Fruit fly (Drosophila melanogaster): Measurements from ENCODE around the gene TwdlY.

The TwdlY gene

dm6 chrX:16774201-16775061, 39.7 kb downstream of the TwdlY start (continued):
- TF ChIP-seq Atf3 (GFP tag; optimal IDR thresholded peaks at IDR 0.05) (no peak), sens (GFP tag) (peak; percentile 67), Med (GFP tag) (no peak), dati (GFP tag; IDR thresholded peaks at IDR 0.05) (no peak), CG8388 (GFP tag; optimal IDR thresholded peaks at IDR 0.05) (peak; percentile 97), abd-A (tag; optimal IDR thresholded peaks at IDR 0.05) (no peak), CG2120 (GFP tag; optimal IDR thresholded peaks at IDR 0.05) (no peak), stwl (tag; optimal IDR thresholded peaks at IDR 0.05) (no peak), otp (GFP tag; IDR thresholded peaks at IDR 0.05) (no peak), Mrtf (GFP tag; IDR thresholded peaks at IDR 0.05) (no peak), az2 (GFP tag; optimal IDR thresholded peaks at IDR 0.05) (no peak), ci (GFP tag; IDR thresholded peaks at IDR 0.05) (no peak), dmrt11E (tag; optimal IDR thresholded peaks at IDR 0.05) (peak; percentile 14), fd96Cb (tag; optimal IDR thresholded peaks at IDR 0.05) (no peak), ham (GFP tag; IDR thresholded peaks at IDR 0.05) (no peak), disco-r (GFP tag; optimal IDR thresholded peaks at IDR 0.05) (no peak), CG10654 (GFP tag; optimal IDR thresholded peaks at IDR 0.05) (no peak), CG4820 (GFP tag; optimal IDR thresholded peaks at IDR 0.05) (no peak), CG7372 (GFP tag; IDR thresholded peaks at IDR 0.05) (no peak), al (GFP tag; IDR thresholded peaks at IDR 0.05) (no peak), unc-4 (GFP tag; IDR thresholded peaks at IDR 0.05; ENCODE audit: partially characterized antibody) (no peak), Mes4 (GFP tag; optimal IDR thresholded peaks at IDR 0.05) (no peak), lola (GFP tag; optimal IDR thresholded peaks at IDR 0.05) (peak in 1 of 3 experiments; percentile 1), HHEX (GFP tag; optimal IDR thresholded peaks at IDR 0.05) (no peak)

dm6 chrX:16775083-16775482, 40.3 kb downstream of the TwdlY start:
- TF ChIP-seq dm (GFP tag; optimal IDR thresholded peaks at IDR 0.05) (no peak), HLH4C (GFP tag; IDR thresholded peaks at IDR 0.05; ENCODE audit: partially characterized antibody) (no peak), CG10267 (tag; optimal IDR thresholded peaks at IDR 0.05) (no peak), CG14965 (GFP tag; optimal IDR thresholded peaks at IDR 0.05; ENCODE audit: borderline replicate concordance) (no peak), crol (GFP tag; IDR thresholded peaks at IDR 0.05) (0 out of 2 replicates have a peak, but pooled peaks have one; percentile 33), CG4617 (GFP tag; optimal IDR thresholded peaks at IDR 0.05; ENCODE audit: borderline replicate concordance) (no peak), Hr78 (GFP tag; optimal IDR thresholded peaks at IDR 0.05) (no peak), Aef1 (GFP tag; IDR thresholded peaks at IDR 0.05) (no peak), Sox100B (GFP tag; optimal IDR thresholded peaks at IDR 0.05) (no peak), CG12769 (tag; optimal IDR thresholded peaks at IDR 0.05) (no peak), twi (tag; optimal IDR thresholded peaks at IDR 0.05) (peak; percentile 94), org-1 (GFP tag; optimal IDR thresholded peaks at IDR 0.05) (no peak), CG11695 (GFP tag; IDR thresholded peaks at IDR 0.05) (no peak), kni (GFP tag; optimal IDR thresholded peaks at IDR 0.05) (peak; percentile 59), Dll (GFP tag; IDR thresholded peaks at IDR 0.05; ENCODE audit: partially characterized antibody) (0 out of 4 replicates have a peak, but pooled peaks have one; percentile 12), CG15601 (tag; optimal IDR thresholded peaks at IDR 0.05) (peak; percentile 23), sna (GFP tag; IDR thresholded peaks at IDR 0.05; ENCODE audit: partially characterized antibody) (no peak), pb (GFP tag; optimal IDR thresholded peaks at IDR 0.05) (no peak), CG4730 (GFP tag; IDR thresholded peaks at IDR 0.05) (no peak), luna (GFP tag; optimal IDR thresholded peaks at IDR 0.05) (no peak), bigmax (GFP tag; optimal IDR thresholded peaks at IDR 0.05) (no peak), pzg (GFP tag; optimal IDR thresholded peaks at IDR 0.05) (no peak), tio (GFP tag; optimal IDR thresholded peaks at IDR 0.05) (no peak), tna (GFP tag; IDR thresholded peaks at IDR 0.05; ENCODE audit: partially characterized antibody) (no peak), esg (GFP tag; conservative IDR thresholded peaks at IDR 0.05) (no peak), Deaf1 (tag; optimal IDR thresholded peaks at IDR 0.05) (peak; percentile 38)

Measured in whole organism, embryonic.